Worm (Caenorhabditis elegans): ENCODE data around the gene grl-14.

The grl-14 gene

DNA sequence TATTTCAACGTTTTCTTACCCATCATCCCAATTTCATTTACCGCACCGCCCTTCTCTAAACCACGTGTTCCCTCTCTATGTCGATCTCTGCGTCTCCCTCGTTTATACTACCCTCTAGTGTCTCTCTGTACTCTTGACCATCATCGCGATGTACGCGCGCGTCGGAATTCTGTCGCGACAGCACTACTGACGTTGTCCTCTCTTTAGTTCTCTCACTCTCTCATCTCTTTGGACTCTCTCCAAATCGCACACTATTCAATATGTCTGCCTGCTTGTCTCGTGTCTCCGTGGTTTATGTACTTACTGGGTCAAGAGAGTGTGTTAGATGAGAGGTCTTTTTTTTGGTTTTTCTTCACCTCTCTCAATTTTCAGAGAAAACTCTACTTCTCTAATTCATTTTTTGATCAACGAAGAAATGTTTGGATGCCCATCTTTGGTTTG lies 47.1 kb upstream of the grl-14 start (continued):
- TF ChIP-seq hsf-1 (GFP tag; IDR thresholded peaks at IDR 0.05) (no peak), ekl-4 (GFP tag; IDR thresholded peaks at IDR 0.05) (peak; percentile 82)

DNA sequence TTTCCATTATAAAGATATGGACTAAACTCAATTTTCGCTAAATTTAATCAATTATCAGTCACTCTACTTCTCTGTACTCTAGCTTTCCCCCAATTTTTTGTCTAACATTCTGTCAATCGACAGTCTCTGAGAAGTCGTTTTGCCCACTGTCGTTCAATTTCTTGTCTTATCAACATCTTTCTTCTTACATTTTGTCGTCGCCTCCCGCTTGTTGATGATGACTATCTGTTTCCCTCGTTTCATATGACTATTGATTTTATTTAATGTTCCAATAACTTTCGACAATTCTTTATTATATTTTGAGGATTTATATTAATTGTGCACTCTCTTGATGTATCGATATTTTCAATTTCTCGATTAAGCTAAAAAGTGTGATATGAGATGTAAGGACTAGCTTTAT lies 46.5 kb upstream of the grl-14 start:
- TF ChIP-seq B0019.2 (GFP tag; conservative IDR thresholded peaks at IDR 0.05) = no peak
- no peak for TF ChIP-seq ZK185.1 (tag; optimal IDR thresholded peaks at IDR 0.05; ENCODE audit: poor library complexity, severe bottlenecking)
- TF ChIP-seq Y53G8AR.9 (GFP tag; conservative IDR thresholded peaks at IDR 0.05) = no peak
- TF ChIP-seq nhr-80 (tag; optimal IDR thresholded peaks at IDR 0.05) = peak; percentile 20
- TF ChIP-seq egl-44 (GFP tag; IDR thresholded peaks at IDR 0.05) = 0 out of 2 replicates have a peak, but pooled peaks have one; percentile 28
- TF ChIP-seq mxl-1 (tag; optimal IDR thresholded peaks at IDR 0.05) = no peak
- no peak for TF ChIP-seq mcd-1 (GFP tag; IDR thresholded peaks at IDR 0.05)

DNA sequence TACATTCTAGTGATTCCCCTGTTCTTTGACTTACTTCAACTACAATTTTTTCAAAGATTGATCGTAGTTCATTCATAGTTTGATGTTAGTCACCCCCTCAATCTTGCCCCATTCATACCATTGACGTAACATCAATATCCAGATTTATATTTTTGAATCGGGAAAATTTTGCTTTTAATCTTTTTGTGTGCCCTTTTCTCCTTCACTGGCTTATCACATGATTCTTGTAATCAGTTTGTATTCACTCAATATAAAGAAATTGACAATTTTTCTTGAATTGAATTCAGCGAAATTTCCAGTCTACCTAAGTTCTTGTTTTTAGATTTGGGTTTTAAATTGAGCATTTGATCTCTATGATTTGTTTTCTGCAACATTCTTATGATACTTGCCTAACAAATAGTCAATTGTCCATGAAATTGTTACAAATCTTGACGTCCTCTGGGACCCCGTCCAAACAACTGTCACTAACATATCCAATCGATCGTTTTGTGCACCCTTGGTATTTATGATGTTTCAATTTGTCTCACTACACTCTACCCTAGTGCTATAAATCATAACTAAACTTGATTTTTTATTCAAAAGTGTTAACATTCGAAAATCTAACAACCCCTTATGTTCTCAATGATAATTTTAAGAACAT lies 45.5 kb upstream of the grl-14 start:
- TF ChIP-seq die-1 (tag; optimal IDR thresholded peaks at IDR 0.05) (no peak), ekl-4 (GFP tag; IDR thresholded peaks at IDR 0.05) (0 out of 2 replicates have a peak, but pooled peaks have one; percentile 18), B0336.3 (GFP tag; IDR thresholded peaks at IDR 0.05) (0 out of 2 replicates have a peak, but pooled peaks have one; percentile 20), madf-10 (tag; optimal IDR thresholded peaks at IDR 0.05) (peak; percentile 49), Y56A3A.18 (GFP tag; IDR thresholded peaks at IDR 0.05) (0 out of 2 replicates have a peak, but pooled peaks have one; percentile 42), attf-6 (GFP tag; IDR thresholded peaks at IDR 0.05) (no peak), hrde-1 (tag; optimal IDR thresholded peaks at IDR 0.05; ENCODE audit: borderline replicate concordance) (no peak)

ce11 chrV:20780400-20780799 lies 45.0 kb upstream of the grl-14 start, which contains the start of gene hif-1:
hif-1 (plus strand) TSS chrV:20780407.
- TF ChIP-seq madf-10 (tag; optimal IDR thresholded peaks at IDR 0.05) (no peak), Y56A3A.18 (GFP tag; IDR thresholded peaks at IDR 0.05) (0 out of 2 replicates have a peak, but pooled peaks have one; percentile 2), B0336.3 (GFP tag; IDR thresholded peaks at IDR 0.05) (no peak), cebp-1 (GFP tag; IDR thresholded peaks at IDR 0.05) (no peak), cebp-1 (tag; optimal IDR thresholded peaks at IDR 0.05) (peak; percentile 10), ama-1 (optimal IDR thresholded peaks at IDR 0.05) (peak; percentile 59), ama-1 (GFP tag; optimal IDR thresholded peaks at IDR 0.05) (no peak)

ce11 chrV:20781346-20781952 lies 43.9 kb upstream of the grl-14 start:
- TF ChIP-seq lsl-1 (GFP tag; optimal IDR thresholded peaks at IDR 0.05) = no peak
- TF ChIP-seq hlh-26 (GFP tag; conservative IDR thresholded peaks at IDR 0.05) = no peak
- no peak for TF ChIP-seq zfh-2 (GFP tag; conservative IDR thresholded peaks at IDR 0.05)
- no peak for TF ChIP-seq lin-40 (tag; optimal IDR thresholded peaks at IDR 0.05)
- TF ChIP-seq ceh-58 (GFP tag; IDR thresholded peaks at IDR 0.05) = no peak
- no peak for TF ChIP-seq F49E8.2 (tag; optimal IDR thresholded peaks at IDR 0.05; ENCODE audit: insufficient read depth)
- no peak for TF ChIP-seq sptf-2 (GFP tag; optimal IDR thresholded peaks at IDR 0.05)
- TF ChIP-seq tlf-1 (GFP tag; optimal IDR thresholded peaks at IDR 0.05) = no peak
- TF ChIP-seq ama-1 (optimal IDR thresholded peaks at IDR 0.05) = no peak
- TF ChIP-seq ama-1 (GFP tag; optimal IDR thresholded peaks at IDR 0.05) = no peak
- TF ChIP-seq madf-10 (tag; optimal IDR thresholded peaks at IDR 0.05) = no peak

ce11 chrV:20782188-20782587 lies 43.2 kb upstream of the grl-14 start:
- TF ChIP-seq lin-35 (GFP tag; optimal IDR thresholded peaks at IDR 0.05) = no peak
- TF ChIP-seq pha-4 (tag; optimal IDR thresholded peaks at IDR 0.05) = no peak
- no peak for TF ChIP-seq C17E4.6 (GFP tag; IDR thresholded peaks at IDR 0.05)
- no peak for TF ChIP-seq hlh-12 (tag; optimal IDR thresholded peaks at IDR 0.05)
- TF ChIP-seq somi-1 (GFP tag; optimal IDR thresholded peaks at IDR 0.05) = peak; percentile 5
- peak; percentile 25 for TF ChIP-seq atf-7 (tag; optimal IDR thresholded peaks at IDR 0.05)
- TF ChIP-seq rcor-1 (GFP tag; IDR thresholded peaks at IDR 0.05) = no peak
- peak; percentile 11 for TF ChIP-seq ceh-27 (GFP tag; optimal IDR thresholded peaks at IDR 0.05)
- TF ChIP-seq ama-1 (optimal IDR thresholded peaks at IDR 0.05) = no peak
- TF ChIP-seq ama-1 (GFP tag; optimal IDR thresholded peaks at IDR 0.05) = peak in 1 of 2 experiments; percentile 61
- TF ChIP-seq madf-10 (tag; optimal IDR thresholded peaks at IDR 0.05) = peak; percentile 96
- TF ChIP-seq egrh-3 (GFP tag; IDR thresholded peaks at IDR 0.05) = no peak
- TF ChIP-seq let-526 (GFP tag; IDR thresholded peaks at IDR 0.05) = no peak
- no peak for TF ChIP-seq gei-17 (GFP tag; optimal IDR thresholded peaks at IDR 0.05)
- no peak for TF ChIP-seq lsl-1 (GFP tag; optimal IDR thresholded peaks at IDR 0.05)

All from whole organism, young adult.